Fruit fly (Drosophila melanogaster): ENCODE measurements around the gene Atg17.

Atg17 gene

DNA sequence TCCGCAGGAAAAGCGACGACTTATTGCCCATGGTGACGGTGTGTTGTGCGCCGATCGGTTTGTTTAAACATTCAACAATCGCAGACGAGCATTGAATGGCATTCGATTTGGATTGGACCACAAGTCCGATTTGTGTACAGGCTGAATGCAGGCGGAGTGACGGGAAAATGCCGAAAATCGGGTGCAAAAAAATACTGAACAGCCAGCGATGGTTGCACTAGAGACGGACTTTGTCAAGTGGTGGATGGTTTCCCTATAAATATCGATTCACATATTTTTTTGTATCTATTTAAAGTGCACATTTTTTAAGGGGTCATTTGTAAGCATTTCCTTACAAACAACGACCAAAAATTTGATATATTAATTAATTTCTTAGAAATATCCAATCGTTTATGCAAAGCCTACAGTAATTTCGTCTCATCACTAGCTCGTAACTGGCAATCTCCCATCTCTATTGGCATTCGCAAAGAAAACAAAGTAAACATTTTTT is 14.8 kb upstream of the Atg17 start, which contains the start of the genes elm and MED27 (continued):
- TF ChIP-seq Stat92E (GFP tag; optimal IDR thresholded peaks at IDR 0.05) (peak in 1 of 3 experiments; percentile 69), prd (optimal IDR thresholded peaks at IDR 0.05) (no peak), prd (GFP tag; IDR thresholded peaks at IDR 0.05) (peak; percentile 98), hth (optimal IDR thresholded peaks at IDR 0.05) (no peak), hkb (optimal IDR thresholded peaks at IDR 0.05) (peak; percentile 87), hkb (GFP tag; IDR thresholded peaks at IDR 0.05) (peak; percentile 86), disco-r (GFP tag; optimal IDR thresholded peaks at IDR 0.05) (peak; percentile 79), ase (GFP tag; IDR thresholded peaks at IDR 0.05) (peak; percentile 88), CG13296 (GFP tag; optimal IDR thresholded peaks at IDR 0.05) (peak; percentile 81), unpg (GFP tag; optimal IDR thresholded peaks at IDR 0.05) (peak; percentile 90), fd102C (GFP tag; optimal IDR thresholded peaks at IDR 0.05) (peak; percentile 79), Lhr (GFP tag; optimal IDR thresholded peaks at IDR 0.05) (peak; percentile 92), BEAF-32 (GFP tag; optimal IDR thresholded peaks at IDR 0.05) (peak; percentile 99), unc-4 (GFP tag; IDR thresholded peaks at IDR 0.05; ENCODE audit: partially characterized antibody) (peak; percentile 95), Sry-δ (GFP tag; optimal IDR thresholded peaks at IDR 0.05) (peak; percentile 99), CG4617 (GFP tag; optimal IDR thresholded peaks at IDR 0.05; ENCODE audit: borderline replicate concordance) (peak; percentile 91), CG4328 (GFP tag; optimal IDR thresholded peaks at IDR 0.05) (peak; percentile 81), CG11696 (GFP tag; IDR thresholded peaks at IDR 0.05) (peak; percentile 74), Xbp1 (GFP tag; optimal IDR thresholded peaks at IDR 0.05) (peak; percentile 98), sob (GFP tag; IDR thresholded peaks at IDR 0.05) (peak; percentile 96), NC2α (GFP tag; optimal IDR thresholded peaks at IDR 0.05) (peak; percentile 79), fu2 (GFP tag; optimal IDR thresholded peaks at IDR 0.05) (peak; percentile 91), Six4 (GFP tag; optimal IDR thresholded peaks at IDR 0.05) (peak; percentile 85), dpn (GFP tag; optimal IDR thresholded peaks at IDR 0.05) (peak; percentile 95 to 96), CG34224 (GFP tag; IDR thresholded peaks at IDR 0.05; ENCODE audit: partially characterized antibody) (peak; percentile 87), dm (GFP tag; optimal IDR thresholded peaks at IDR 0.05) (peak; percentile 82), CG8281 (tag; optimal IDR thresholded peaks at IDR 0.05) (peak; percentile 69), cato (GFP tag; optimal IDR thresholded peaks at IDR 0.05; ENCODE audit: borderline replicate concordance) (peak; percentile 91), slou (GFP tag; optimal IDR thresholded peaks at IDR 0.05) (peak; percentile 93), YL-1 (GFP tag; optimal IDR thresholded peaks at IDR 0.05) (peak; percentile 76), esg (GFP tag; conservative IDR thresholded peaks at IDR 0.05) (peak; percentile 93), CG8924 (tag; optimal IDR thresholded peaks at IDR 0.05) (peak; percentile 92), Nf-YB (GFP tag; optimal IDR thresholded peaks at IDR 0.05) (peak; percentile 77), sna (GFP tag; IDR thresholded peaks at IDR 0.05; ENCODE audit: partially characterized antibody) (peak; percentile 96), scrt (GFP tag; optimal IDR thresholded peaks at IDR 0.05) (peak; percentile 72), exex (tag; optimal IDR thresholded peaks at IDR 0.05) (peak; percentile 64), mld (GFP tag; IDR thresholded peaks at IDR 0.05; ENCODE audit: partially characterized antibody) (peak; percentile 72), CG12071 (GFP tag; optimal IDR thresholded peaks at IDR 0.05) (peak; percentile 15), CG15696 (tag; optimal IDR thresholded peaks at IDR 0.05) (peak; percentile 97), CG17385 (GFP tag; optimal IDR thresholded peaks at IDR 0.05) (peak; percentile 80), gsb-n (tag; optimal IDR thresholded peaks at IDR 0.05) (no peak), CG10462 (GFP tag; optimal IDR thresholded peaks at IDR 0.05) (peak; percentile 88), HLH4C (GFP tag; IDR thresholded peaks at IDR 0.05; ENCODE audit: partially characterized antibody) (peak; percentile 88), CG11398 (GFP tag; optimal IDR thresholded peaks at IDR 0.05) (peak; percentile 67), hb (GFP tag; IDR thresholded peaks at IDR 0.05; ENCODE audit: partially characterized antibody) (peak; percentile 90), Rx (GFP tag; IDR thresholded peaks at IDR 0.05) (peak; percentile 87), az2 (GFP tag; optimal IDR thresholded peaks at IDR 0.05) (peak; percentile 96), CG13287 (GFP tag; IDR thresholded peaks at IDR 0.05; ENCODE audit: partially characterized antibody) (peak; percentile 95), lab (GFP tag; optimal IDR thresholded peaks at IDR 0.05) (peak; percentile 89)
